Fruit fly (Drosophila melanogaster) whole organism, prepupa: ENCODE results near the gene CG16779.
A peak's percentile ranks its signal among the peaks of the same experiment; 100 is the strongest.

Experiments used
- CG11294 ChIP-seq: fragments of 200-800 bp; sonication (Bioruptor generic); IDR thresholded peaks from 2 replicates; pipeline ENCODE4 v1.3.6; 2022; ENCODE audit warnings: missing biosample characterization, missing genetic modification characterization
- CG8319 ChIP-seq: fragments of 200-800 bp; sonication (Bioruptor generic); optimal IDR thresholded peaks from 3 replicates; lab custom pipeline; 2016; ENCODE audit warnings: missing biosample characterization, missing genetic modification characterization
- Eip93F ChIP-seq: fragments of 200-800 bp; sonication (Bioruptor generic); optimal IDR thresholded peaks from 2 replicates; lab custom pipeline; 2016; ENCODE audit warnings: missing biosample characterization, mild to moderate bottlenecking, missing genetic modification characterization
- Gug ChIP-seq: fragments of 200-800 bp; sonication (Bioruptor generic); IDR thresholded peaks from 2 replicates; pipeline ENCODE4 v1.3.6; 2022; ENCODE audit warnings: missing biosample characterization, missing genetic modification characterization
- OdsH ChIP-seq: fragments of 200-800 bp; sonication (Bioruptor generic); optimal IDR thresholded peaks from 3 replicates; lab custom pipeline; 2016; ENCODE audit warnings: missing biosample characterization, missing genetic modification characterization
- Smox ChIP-seq: fragments of 200-800 bp; sonication (Bioruptor generic); optimal IDR thresholded peaks from 3 replicates; lab custom pipeline; 2016; ENCODE audit warnings: missing biosample characterization, missing genetic modification characterization
- Sox14 ChIP-seq: fragments of 200-800 bp; sonication (Bioruptor generic); optimal IDR thresholded peaks from 3 replicates; lab custom pipeline; 2016; ENCODE audit warnings: missing biosample characterization, missing genetic modification characterization
- Sox15 ChIP-seq: fragments of 200-800 bp; sonication (Bioruptor generic); optimal IDR thresholded peaks from 3 replicates; lab custom pipeline; 2016; ENCODE audit warnings: missing biosample characterization, missing genetic modification characterization
- pdm3 ChIP-seq: fragments of 200-800 bp; sonication (Bioruptor generic); optimal IDR thresholded peaks from 3 replicates; lab custom pipeline; 2016; ENCODE audit warnings: missing biosample characterization, missing genetic modification characterization
- spab ChIP-seq: fragments of 200-800 bp; sonication (Bioruptor generic); optimal IDR thresholded peaks from 2 replicates; lab custom pipeline; 2017; ENCODE audit warnings: missing biosample characterization, mild to moderate bottlenecking, missing genetic modification characterization, missing genetic modification reagents
- ss ChIP-seq, 2 experiments: fragments of 200-800 bp; sonication (Bioruptor generic); optimal IDR thresholded peaks; 2 replicates in 1 of 2; 3 replicates in 1 of 2; lab custom pipeline; 2017 to 2018; ENCODE audit warnings: mild to moderate bottlenecking in 2 of 2, missing biosample characterization in 2 of 2, missing genetic modification characterization in 2 of 2, moderate library complexity in 1 of 2

dm6 chr3R:9503329-9504088, 10.0 kb upstream of the CG16779 start:
- no peak for TF ChIP-seq Smox (GFP tag; lab: Kevin White, UChicago)
- no peak for TF ChIP-seq Gug (GFP tag; lab: Robert Waterston, UW)
- no peak for TF ChIP-seq Sox14 (GFP tag; lab: Kevin White, UChicago)
- TF ChIP-seq spab (GFP tag; lab: Kevin White, UChicago) = no peak
- TF ChIP-seq ss (GFP tag; optimal IDR thresholded peaks at IDR 0.05; lab: Kevin White, UChicago) = peak in 1 of 2 experiments; percentile 8
- TF ChIP-seq Eip93F (GFP tag; lab: Kevin White, UChicago) = no peak
- TF ChIP-seq OdsH = no peak
- TF ChIP-seq Sox15 (GFP tag; lab: Kevin White, UChicago) = no peak
- TF ChIP-seq pdm3 = no peak
- no peak for TF ChIP-seq CG11294
- no peak for TF ChIP-seq CG8319
